Worm (Caenorhabditis elegans) whole organism, L3 larva: ENCODE measurements around the gene Y57G11C.20.
A peak's percentile ranks its signal among the peaks of the same experiment; 100 is the strongest.
"Not testable (repeated sequence)": the region's sequence is repeated elsewhere in the genome, so short reads cannot be mapped to it uniquely, and the experiment has no call there.

Source experiments
- R02D3.7 ChIP-seq: fragments of 150-350 bp; optimal IDR thresholded peaks from 2 replicates; lab custom pipeline; 2014; ENCODE audit warnings: missing biosample characterization, missing genetic modification characterization
- ZK546.5 ChIP-seq: sonication (generic microtip); optimal IDR thresholded peaks from 2 replicates; lab custom pipeline; 2017; ENCODE audit warnings: missing biosample characterization, missing genetic modification characterization
- aly-2 ChIP-seq: fragments of 150-350 bp; optimal IDR thresholded peaks from 2 replicates; lab custom pipeline; 2014; ENCODE audit warnings: missing biosample characterization, missing genetic modification characterization
- ama-1 ChIP-seq: fragments of 150-350 bp; optimal IDR thresholded peaks from 2 replicates; lab custom pipeline; 2018
- ceh-16 ChIP-seq: sonication (generic microtip); optimal IDR thresholded peaks from 2 replicates; lab custom pipeline; 2017; ENCODE audit warnings: missing biosample characterization, missing genetic modification characterization
- ceh-28 ChIP-seq: fragments of 150-350 bp; optimal IDR thresholded peaks from 2 replicates; lab custom pipeline; 2014; ENCODE audit warnings: missing biosample characterization, missing genetic modification reagents, missing genetic modification characterization
- ceh-82 ChIP-seq: fragments of 150-350 bp; optimal IDR thresholded peaks from 2 replicates; lab custom pipeline; 2014; ENCODE audit warnings: missing biosample characterization, missing genetic modification characterization
- ceh-9 ChIP-seq: sonication (generic microtip); optimal IDR thresholded peaks from 2 replicates; lab custom pipeline; 2018; ENCODE audit warnings: missing biosample characterization, missing genetic modification characterization
- daf-12 ChIP-seq: fragments of 150-350 bp; optimal IDR thresholded peaks from 2 replicates; lab custom pipeline; 2014; ENCODE audit warnings: missing biosample characterization, missing genetic modification reagents, missing genetic modification characterization
- egl-27 ChIP-seq: sonication (generic microtip); optimal IDR thresholded peaks from 4 replicates; lab custom pipeline; 2017; ENCODE audit warnings: missing biosample characterization, missing genetic modification reagents, missing genetic modification characterization
- egl-5 ChIP-seq: fragments of 150-350 bp; optimal IDR thresholded peaks from 2 replicates; lab custom pipeline; 2017; ENCODE audit warnings: missing biosample characterization, missing genetic modification reagents, missing genetic modification characterization, inconsistent platforms
- elt-1 ChIP-seq: fragments of 150-350 bp; optimal IDR thresholded peaks from 2 replicates; lab custom pipeline; 2014; ENCODE audit warnings: missing biosample characterization, missing genetic modification characterization
- elt-2 ChIP-seq: sonication (generic microtip); optimal IDR thresholded peaks from 2 replicates; lab custom pipeline; 2016; ENCODE audit warnings: missing genetic modification reagents, mild to moderate bottlenecking, missing genetic modification characterization, missing compliant biosample characterization
- elt-3 ChIP-seq, 3 experiments: fragments of 150-350 bp in 1 of 3; sonication (generic microtip) in 2 of 3; optimal IDR thresholded peaks; 2 replicates in 2 of 3; 4 replicates in 1 of 3; lab custom pipeline; 2014 to 2017; ENCODE audit warnings: missing biosample characterization in 3 of 3, missing genetic modification characterization in 3 of 3
- eor-1 ChIP-seq, 2 experiments: fragments of 150-350 bp; optimal IDR thresholded peaks; 2 replicates each; lab custom pipeline; 2014 to 2018; ENCODE audit warnings: missing biosample characterization in 2 of 2, missing genetic modification characterization in 2 of 2
- fkh-10 ChIP-seq: sonication (generic microtip); optimal IDR thresholded peaks from 2 replicates; lab custom pipeline; 2017; ENCODE audit warnings: missing biosample characterization, missing genetic modification reagents, missing genetic modification characterization
- fkh-2 ChIP-seq: fragments of 150-350 bp; optimal IDR thresholded peaks from 2 replicates; lab custom pipeline; 2014; ENCODE audit warnings: missing biosample characterization, missing genetic modification reagents, missing genetic modification characterization
- fos-1 ChIP-seq: fragments of 150-350 bp; optimal IDR thresholded peaks from 2 replicates; lab custom pipeline; 2014; ENCODE audit warnings: missing biosample characterization, missing genetic modification characterization
- hmg-11 ChIP-seq: sonication (generic microtip); optimal IDR thresholded peaks from 2 replicates; lab custom pipeline; 2016; ENCODE audit warnings: missing genetic modification characterization, missing compliant biosample characterization
- jun-1 ChIP-seq: fragments of 150-350 bp; optimal IDR thresholded peaks from 2 replicates; lab custom pipeline; 2014; ENCODE audit warnings: missing biosample characterization, missing genetic modification reagents, missing genetic modification characterization
- lin-15B ChIP-seq: fragments of 150-350 bp; optimal IDR thresholded peaks from 2 replicates; lab custom pipeline; 2014; ENCODE audit warnings: missing biosample characterization, missing genetic modification characterization
- lin-39 ChIP-seq: fragments of 150-350 bp; optimal IDR thresholded peaks from 2 replicates; lab custom pipeline; 2018; ENCODE audit warnings: missing biosample characterization, missing genetic modification reagents, missing genetic modification characterization
- lsy-12 ChIP-seq: sonication (generic microtip); optimal IDR thresholded peaks from 2 replicates; lab custom pipeline; 2016; ENCODE audit warnings: mild to moderate bottlenecking, missing genetic modification characterization, missing compliant biosample characterization
- mdl-1 ChIP-seq: fragments of 150-350 bp; optimal IDR thresholded peaks from 2 replicates; lab custom pipeline; 2014; ENCODE audit warnings: missing biosample characterization, missing genetic modification characterization
- mml-1 ChIP-seq: fragments of 150-350 bp; sonication (generic microtip); optimal IDR thresholded peaks from 3 replicates; lab custom pipeline; 2014; ENCODE audit warnings: missing biosample characterization, missing genetic modification characterization
- nfya-1 ChIP-seq: sonication (generic microtip); optimal IDR thresholded peaks from 2 replicates; lab custom pipeline; 2017; ENCODE audit warnings: missing genetic modification characterization, mild to moderate bottlenecking, missing compliant biosample characterization, antibody characterized with exemption, moderate library complexity; ENCODE audit not compliant: insufficient read depth
- nhr-11 ChIP-seq: fragments of 150-350 bp; optimal IDR thresholded peaks from 2 replicates; lab custom pipeline; 2014; ENCODE audit warnings: missing biosample characterization, missing genetic modification characterization
- nhr-12 ChIP-seq: fragments of 150-350 bp; optimal IDR thresholded peaks from 2 replicates; lab custom pipeline; 2014; ENCODE audit warnings: missing biosample characterization, missing genetic modification characterization
- nhr-23 ChIP-seq: fragments of 150-350 bp; optimal IDR thresholded peaks from 2 replicates; lab custom pipeline; 2014; ENCODE audit warnings: missing biosample characterization, missing genetic modification reagents, missing genetic modification characterization
- nhr-237 ChIP-seq: fragments of 150-350 bp; optimal IDR thresholded peaks from 2 replicates; lab custom pipeline; 2014; ENCODE audit warnings: missing biosample characterization, missing genetic modification characterization
- nhr-25 ChIP-seq: sonication (generic microtip); optimal IDR thresholded peaks from 2 replicates; lab custom pipeline; 2017; ENCODE audit warnings: missing biosample characterization, missing genetic modification characterization
- nhr-28 ChIP-seq: fragments of 150-350 bp; optimal IDR thresholded peaks from 2 replicates; lab custom pipeline; 2014; ENCODE audit warnings: missing biosample characterization, missing genetic modification characterization
- nhr-43 ChIP-seq: sonication (generic microtip); optimal IDR thresholded peaks from 2 replicates; lab custom pipeline; 2016; ENCODE audit warnings: mild to moderate bottlenecking, missing genetic modification characterization, missing compliant biosample characterization; ENCODE audit not compliant: poor library complexity, severe bottlenecking
- nhr-67 ChIP-seq: fragments of 150-350 bp; optimal IDR thresholded peaks from 2 replicates; lab custom pipeline; 2014; ENCODE audit warnings: missing biosample characterization, missing genetic modification characterization
- nhr-76 ChIP-seq: fragments of 150-350 bp; sonication (generic microtip); optimal IDR thresholded peaks from 5 replicates; lab custom pipeline; 2014; ENCODE audit warnings: missing biosample characterization, missing genetic modification characterization
- nhr-77 ChIP-seq: fragments of 150-350 bp; optimal IDR thresholded peaks from 2 replicates; lab custom pipeline; 2014; ENCODE audit warnings: missing biosample characterization, missing genetic modification characterization
- pha-4 ChIP-seq: fragments of 150-350 bp; optimal IDR thresholded peaks from 2 replicates; lab custom pipeline; 2014; ENCODE audit warnings: missing biosample characterization, missing genetic modification reagents, missing genetic modification characterization
- pqm-1 ChIP-seq: fragments of 150-350 bp; optimal IDR thresholded peaks from 2 replicates; lab custom pipeline; 2017; ENCODE audit warnings: missing biosample characterization, missing genetic modification characterization, inconsistent platforms
- sea-2 ChIP-seq: fragments of 150-350 bp; sonication (generic microtip); optimal IDR thresholded peaks from 4 replicates; lab custom pipeline; 2014; ENCODE audit warnings: missing biosample characterization, missing genetic modification reagents, missing genetic modification characterization
- skn-1 ChIP-seq: fragments of 150-350 bp; optimal IDR thresholded peaks from 2 replicates; lab custom pipeline; 2014; ENCODE audit warnings: missing biosample characterization, missing genetic modification characterization
- snpc-4 ChIP-seq: fragments of 150-350 bp; optimal IDR thresholded peaks from 2 replicates; lab custom pipeline; 2014; ENCODE audit warnings: missing biosample characterization, missing genetic modification characterization
- tbx-2 ChIP-seq: sonication (generic microtip); optimal IDR thresholded peaks from 2 replicates; lab custom pipeline; 2016; ENCODE audit warnings: mild to moderate bottlenecking, missing genetic modification characterization, missing compliant biosample characterization
- unc-39 ChIP-seq: sonication (generic microtip); optimal IDR thresholded peaks from 4 replicates; lab custom pipeline; 2017; ENCODE audit warnings: missing biosample characterization, missing genetic modification characterization
- unc-62 ChIP-seq: fragments of 150-350 bp; sonication (generic microtip); optimal IDR thresholded peaks from 4 replicates; lab custom pipeline; 2014; ENCODE audit warnings: missing biosample characterization, missing genetic modification reagents, missing genetic modification characterization
- zag-1 ChIP-seq: fragments of 150-350 bp; optimal IDR thresholded peaks from 2 replicates; lab custom pipeline; 2014; ENCODE audit warnings: missing biosample characterization, missing genetic modification characterization
- ztf-11 ChIP-seq: fragments of 150-350 bp; optimal IDR thresholded peaks from 2 replicates; lab custom pipeline; 2014; ENCODE audit warnings: missing biosample characterization, missing genetic modification characterization
- ztf-4 ChIP-seq: fragments of 150-350 bp; optimal IDR thresholded peaks from 2 replicates; lab custom pipeline; 2014; ENCODE audit warnings: missing biosample characterization, missing genetic modification characterization

Y57G11C.20 gene

ce11 chrIV:14843062-14843461, at the start of gene Y57G11C.20:
Gene Y57G11C.20, plus strand, starts transcription at chrIV:14843362.
- not testable (repeated sequence) for TF ChIP-seq mdl-1, nhr-67, egl-5 (tag; lab: Kevin White, UChicago)

ce11 chrIV:14793900-14794624, 49.1 kb upstream of the Y57G11C.20 start:
- TF ChIP-seq skn-1 (tag; lab: Kevin White, UChicago) (no peak), nhr-25 (peak; percentile 75), ztf-4 (tag; lab: Kevin White, UChicago) (peak; percentile 28), fkh-10 (GFP tag; lab: Kevin White, UChicago) (no peak), hmg-11 (tag; lab: Kevin White, UChicago) (peak; percentile 48), jun-1 (tag; lab: Kevin White, UChicago) (peak; percentile 21), pha-4 (tag; lab: Kevin White, UChicago) (peak; percentile 60), pqm-1 (tag; lab: Kevin White, UChicago) (peak; percentile 17), unc-39 (tag; lab: Kevin White, UChicago) (no peak), ceh-28 (tag; lab: Kevin White, UChicago) (peak; percentile 70), mml-1 (tag; lab: Kevin White, UChicago) (no peak), ceh-16 (tag; lab: Kevin White, UChicago) (no peak), daf-12 (no peak), nhr-11 (no peak), nfya-1 (tag; lab: Kevin White, UChicago) (peak; percentile 71), unc-62 (GFP tag; lab: Kevin White, UChicago) (no peak), ceh-9 (tag; lab: Kevin White, UChicago) (no peak), ZK546.5 (tag; lab: Kevin White, UChicago) (no peak), egl-27 (tag; lab: Kevin White, UChicago) (no peak), egl-5 (tag; lab: Kevin White, UChicago) (no peak), nhr-43 (tag; lab: Kevin White, UChicago) (peak; percentile 12), elt-3 (tag; optimal IDR thresholded peaks at IDR 0.05; lab: Kevin White, UChicago) (no peak), sea-2 (GFP tag; lab: Kevin White, UChicago) (peak; percentile 97), ama-1 (lab: Kevin White, UChicago) (peak; percentile 55), ceh-82 (tag; lab: Kevin White, UChicago) (no peak), nhr-23 (tag; lab: Kevin White, UChicago) (peak; percentile 43), nhr-76 (tag; lab: Kevin White, UChicago) (no peak), fos-1 (tag; lab: Kevin White, UChicago) (no peak), mdl-1 (tag; lab: Kevin White, UChicago) (peak; percentile 23), aly-2 (tag; lab: Kevin White, UChicago) (no peak), lin-15B (tag; lab: Kevin White, UChicago) (peak; percentile 17), lin-39 (tag; lab: Kevin White, UChicago) (peak; percentile 15), eor-1 (tag; optimal IDR thresholded peaks at IDR 0.05; lab: Kevin White, UChicago) (no peak), zag-1 (tag; lab: Kevin White, UChicago) (no peak), R02D3.7 (tag; lab: Kevin White, UChicago) (peak; percentile 24), snpc-4 (no peak), nhr-67 (tag; lab: Kevin White, UChicago) (no peak), elt-1 (tag; lab: Kevin White, UChicago) (peak; percentile 5), nhr-12 (tag; lab: Kevin White, UChicago) (no peak), nhr-28 (tag; lab: Kevin White, UChicago) (no peak), lsy-12 (tag; lab: Kevin White, UChicago) (peak; percentile 59), tbx-2 (tag; lab: Kevin White, UChicago) (no peak), nhr-77 (tag; lab: Kevin White, UChicago) (no peak), ztf-11 (no peak), elt-2 (tag; lab: Kevin White, UChicago) (peak; percentile 45), nhr-237 (tag; lab: Kevin White, UChicago) (no peak), fkh-2 (tag; lab: Kevin White, UChicago) (no peak)
